Worm (Caenorhabditis elegans): ENCODE measurements around the gene npp-25.

npp-25 gene

DNA sequence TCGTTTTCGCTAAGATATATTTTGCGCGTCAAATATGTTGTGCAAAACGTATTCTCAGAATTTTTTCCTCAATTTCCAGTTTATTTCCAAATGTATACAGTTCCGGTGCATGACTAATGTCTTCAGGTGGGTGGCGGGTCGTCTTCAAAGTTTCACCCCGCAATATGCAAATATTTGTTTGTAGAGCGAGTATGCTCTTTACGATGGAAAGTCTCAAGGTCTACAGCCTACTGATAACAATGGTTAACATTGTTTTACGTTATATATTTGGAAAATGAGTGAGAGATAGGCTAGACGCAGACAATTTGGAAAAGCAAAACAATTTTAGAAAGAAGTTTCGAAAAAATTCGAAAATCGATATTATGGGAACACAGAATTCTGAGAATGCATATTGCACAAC lies 7.9 kb downstream of the npp-25 start:
- TF ChIP-seq tra-4 (tag; optimal IDR thresholded peaks at IDR 0.05) (no peak), hmg-4 (GFP tag; optimal IDR thresholded peaks at IDR 0.05) (no peak), ceh-36 (tag; optimal IDR thresholded peaks at IDR 0.05) (no peak), aly-1 (tag; optimal IDR thresholded peaks at IDR 0.05) (no peak), flt-1 (GFP tag; IDR thresholded peaks at IDR 0.05) (no peak), scrt-1 (GFP tag; IDR thresholded peaks at IDR 0.05) (no peak), hnd-1 (tag; optimal IDR thresholded peaks at IDR 0.05) (no peak), ets-7 (tag; optimal IDR thresholded peaks at IDR 0.05) (no peak), F13C5.2 (tag; optimal IDR thresholded peaks at IDR 0.05) (no peak), B0310.2 (tag; optimal IDR thresholded peaks at IDR 0.05) (no peak), ama-1 (optimal IDR thresholded peaks at IDR 0.05) (no peak), hmbx-1 (tag; optimal IDR thresholded peaks at IDR 0.05) (no peak), pes-1 (GFP tag; IDR thresholded peaks at IDR 0.05) (no peak), tbx-37 (GFP tag; conservative IDR thresholded peaks at IDR 0.05) (no peak), sea-1 (GFP tag; conservative IDR thresholded peaks at IDR 0.05) (no peak), ceh-13 (GFP tag; optimal IDR thresholded peaks at IDR 0.05) (no peak), tbx-11 (GFP tag; IDR thresholded peaks at IDR 0.05) (no peak)

DNA sequence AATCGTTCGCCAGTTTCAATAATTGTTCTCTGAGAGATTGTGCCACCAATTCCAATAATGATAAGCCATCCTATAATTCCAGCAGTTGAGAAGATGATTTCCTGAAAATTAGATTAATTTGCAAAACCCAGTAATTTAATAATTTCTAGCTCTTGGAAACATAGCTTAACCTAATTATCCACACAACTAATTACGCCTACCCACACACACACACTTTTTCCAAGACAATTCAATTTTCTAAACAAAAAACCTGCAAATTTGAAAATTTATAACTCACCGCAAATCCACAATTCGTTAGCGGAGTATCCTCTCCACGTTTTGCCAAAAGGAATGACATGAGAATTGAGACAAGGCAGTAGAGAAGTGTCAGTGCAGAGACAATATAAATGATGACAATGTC lies 9.3 kb downstream of the npp-25 start:
- no peak for TF ChIP-seq scrt-1 (GFP tag; IDR thresholded peaks at IDR 0.05)
- no peak for TF ChIP-seq tbx-11 (GFP tag; IDR thresholded peaks at IDR 0.05)
- TF ChIP-seq hmg-4 (GFP tag; optimal IDR thresholded peaks at IDR 0.05): no peak
- no peak for TF ChIP-seq flt-1 (GFP tag; IDR thresholded peaks at IDR 0.05)
- TF ChIP-seq hnd-1 (tag; optimal IDR thresholded peaks at IDR 0.05): no peak
- no peak for TF ChIP-seq sea-1 (GFP tag; conservative IDR thresholded peaks at IDR 0.05)

DNA sequence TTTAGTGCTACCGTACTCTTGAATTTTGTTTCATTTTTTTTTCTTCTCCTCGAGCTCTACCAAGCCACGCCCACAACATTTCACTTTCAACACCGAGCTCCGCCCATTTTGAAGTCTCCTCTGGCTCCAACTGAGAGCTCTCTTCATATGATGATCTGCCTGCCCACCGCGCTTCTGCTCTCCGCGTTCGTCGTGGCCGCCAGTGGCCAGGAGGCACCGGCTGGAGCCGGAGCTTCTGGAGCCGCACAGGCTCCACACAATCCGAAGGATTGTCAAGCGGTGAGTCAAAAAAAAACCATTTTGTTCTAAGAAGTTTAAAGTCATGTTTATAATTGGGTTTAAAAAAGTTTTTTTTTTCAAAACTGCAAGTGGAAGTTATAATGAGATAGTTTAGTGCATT lies 15.4 kb downstream of the npp-25 start, which contains the start of gene flp-14:
Gene flp-14 (plus strand): TSS at position 146 of the 400 bp plus-strand sequence.
- TF ChIP-seq pes-1 (GFP tag; IDR thresholded peaks at IDR 0.05) (no peak), sea-1 (GFP tag; conservative IDR thresholded peaks at IDR 0.05) (no peak)

ce11 chrIII:12907218-12907617 lies 18.6 kb downstream of the npp-25 start:
- no peak for TF ChIP-seq hmg-4 (GFP tag; optimal IDR thresholded peaks at IDR 0.05)
- TF ChIP-seq hnd-1 (tag; optimal IDR thresholded peaks at IDR 0.05): no peak
- TF ChIP-seq sea-1 (GFP tag; conservative IDR thresholded peaks at IDR 0.05): no peak
- no peak for TF ChIP-seq tbx-37 (GFP tag; conservative IDR thresholded peaks at IDR 0.05)
- no peak for TF ChIP-seq scrt-1 (GFP tag; IDR thresholded peaks at IDR 0.05)
- TF ChIP-seq tbx-11 (GFP tag; IDR thresholded peaks at IDR 0.05): no peak
- TF ChIP-seq ama-1 (optimal IDR thresholded peaks at IDR 0.05): no peak
- no peak for TF ChIP-seq tra-4 (tag; optimal IDR thresholded peaks at IDR 0.05)
- no peak for TF ChIP-seq B0310.2 (tag; optimal IDR thresholded peaks at IDR 0.05)
- TF ChIP-seq F13C5.2 (tag; optimal IDR thresholded peaks at IDR 0.05): no peak
- no peak for TF ChIP-seq pes-1 (GFP tag; IDR thresholded peaks at IDR 0.05)
- TF ChIP-seq ceh-13 (GFP tag; optimal IDR thresholded peaks at IDR 0.05): no peak
- TF ChIP-seq flt-1 (GFP tag; IDR thresholded peaks at IDR 0.05): no peak
- no peak for TF ChIP-seq aly-1 (tag; optimal IDR thresholded peaks at IDR 0.05)

- TF ChIP-seq hmg-4 (GFP tag; optimal IDR thresholded peaks at IDR 0.05) (no peak), B0310.2 (tag; optimal IDR thresholded peaks at IDR 0.05) (no peak), scrt-1 (GFP tag; IDR thresholded peaks at IDR 0.05) (no peak), ceh-13 (GFP tag; optimal IDR thresholded peaks at IDR 0.05) (no peak), tbx-11 (GFP tag; IDR thresholded peaks at IDR 0.05) (no peak), hmbx-1 (tag; optimal IDR thresholded peaks at IDR 0.05) (no peak), tra-4 (tag; optimal IDR thresholded peaks at IDR 0.05) (no peak), hnd-1 (tag; optimal IDR thresholded peaks at IDR 0.05) (no peak), sea-1 (GFP tag; conservative IDR thresholded peaks at IDR 0.05) (no peak)
Measured at ce11 chrIII:12906611-12907037, 19.2 kb downstream of the npp-25 start.

DNA sequence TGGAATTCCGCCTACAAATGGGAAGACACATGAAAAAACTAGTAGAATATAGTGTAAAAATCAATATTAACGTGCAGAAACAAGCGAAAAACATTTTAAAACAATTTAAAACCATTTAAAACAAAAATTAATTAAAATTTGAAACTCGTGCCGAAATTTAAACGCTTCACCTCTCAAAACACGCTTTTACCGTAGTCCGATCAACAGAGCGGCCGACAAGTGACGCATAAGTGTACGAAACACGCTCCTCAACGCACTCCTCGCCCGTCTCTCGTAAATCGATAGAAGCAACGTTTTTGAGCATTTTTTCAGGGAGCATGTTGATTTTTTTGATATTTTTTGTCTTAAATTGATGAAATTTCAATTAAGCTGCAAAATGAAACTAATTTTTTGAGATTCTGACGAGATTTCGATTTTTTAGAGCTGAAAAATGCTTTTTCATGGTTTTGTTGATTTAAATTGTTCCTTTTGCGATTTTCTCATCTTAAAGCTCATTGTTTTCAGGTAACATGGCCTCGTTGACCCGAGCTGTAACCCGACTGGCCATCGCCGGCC lies 20.7 kb downstream of the npp-25 start, which contains the start of gene cox-5A:
Gene cox-5A (plus strand): TSS at position 505 of the 555 bp plus-strand sequence.
- TF ChIP-seq ama-1 (optimal IDR thresholded peaks at IDR 0.05) (no peak), hnd-1 (tag; optimal IDR thresholded peaks at IDR 0.05) (peak; percentile 18), flt-1 (GFP tag; IDR thresholded peaks at IDR 0.05) (peak; percentile 28; the same call in 1 of the 2 replicates), tra-4 (tag; optimal IDR thresholded peaks at IDR 0.05) (no peak), B0310.2 (tag; optimal IDR thresholded peaks at IDR 0.05) (peak; percentile 65), F13C5.2 (tag; optimal IDR thresholded peaks at IDR 0.05) (peak; percentile 90), pes-1 (GFP tag; IDR thresholded peaks at IDR 0.05) (0 out of 2 replicates have a peak, but pooled peaks have one; percentile 41), ceh-36 (tag; optimal IDR thresholded peaks at IDR 0.05) (no peak), hmg-4 (GFP tag; optimal IDR thresholded peaks at IDR 0.05) (peak; percentile 64), hmbx-1 (tag; optimal IDR thresholded peaks at IDR 0.05) (no peak), sea-1 (GFP tag; conservative IDR thresholded peaks at IDR 0.05) (no peak), aly-1 (tag; optimal IDR thresholded peaks at IDR 0.05) (no peak), tbx-11 (GFP tag; IDR thresholded peaks at IDR 0.05) (no peak), tbx-37 (GFP tag; conservative IDR thresholded peaks at IDR 0.05) (no peak), ceh-13 (GFP tag; optimal IDR thresholded peaks at IDR 0.05) (no peak), ets-7 (tag; optimal IDR thresholded peaks at IDR 0.05) (peak; percentile 50), scrt-1 (GFP tag; IDR thresholded peaks at IDR 0.05) (no peak)

DNA sequence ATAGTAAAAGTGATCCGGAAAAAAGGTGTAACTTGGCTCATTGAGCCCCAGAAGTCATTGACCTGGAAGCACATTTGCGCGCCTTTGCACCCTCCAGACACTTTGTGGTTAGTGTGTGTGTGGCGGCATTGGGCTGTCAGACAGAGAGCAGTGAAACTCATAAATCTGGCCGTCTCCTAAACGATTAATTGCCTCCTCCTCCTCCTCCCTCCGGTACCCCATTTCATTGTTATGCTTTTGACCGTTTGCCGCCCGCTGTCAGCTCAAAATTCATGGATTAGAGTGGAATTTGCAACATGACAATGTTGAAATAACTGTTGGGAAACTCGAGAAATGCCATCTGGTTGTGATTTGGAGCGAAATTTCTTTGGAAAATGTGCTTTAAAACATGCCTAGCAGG lies 21.7 kb downstream of the npp-25 start:
- no peak for TF ChIP-seq tbx-37 (GFP tag; conservative IDR thresholded peaks at IDR 0.05)
- no peak for TF ChIP-seq flt-1 (GFP tag; IDR thresholded peaks at IDR 0.05)
- no peak for TF ChIP-seq ceh-13 (GFP tag; optimal IDR thresholded peaks at IDR 0.05)
- TF ChIP-seq tbx-11 (GFP tag; IDR thresholded peaks at IDR 0.05): no peak
- no peak for TF ChIP-seq ama-1 (optimal IDR thresholded peaks at IDR 0.05)
- no peak for TF ChIP-seq scrt-1 (GFP tag; IDR thresholded peaks at IDR 0.05)
- TF ChIP-seq sea-1 (GFP tag; conservative IDR thresholded peaks at IDR 0.05): no peak
- no peak for TF ChIP-seq hmbx-1 (tag; optimal IDR thresholded peaks at IDR 0.05)
- TF ChIP-seq hnd-1 (tag; optimal IDR thresholded peaks at IDR 0.05): no peak
- TF ChIP-seq aly-1 (tag; optimal IDR thresholded peaks at IDR 0.05): no peak
- no peak for TF ChIP-seq pes-1 (GFP tag; IDR thresholded peaks at IDR 0.05)
- TF ChIP-seq F13C5.2 (tag; optimal IDR thresholded peaks at IDR 0.05): no peak
- TF ChIP-seq tra-4 (tag; optimal IDR thresholded peaks at IDR 0.05): no peak
- TF ChIP-seq ets-7 (tag; optimal IDR thresholded peaks at IDR 0.05): no peak
- no peak for TF ChIP-seq B0310.2 (tag; optimal IDR thresholded peaks at IDR 0.05)
- no peak for TF ChIP-seq hmg-4 (GFP tag; optimal IDR thresholded peaks at IDR 0.05)

Measured in whole organism, early embryonic.